ENCODE assay signal across 1 fruit fly cellular context in genomic region chr3R:29699220-29699619, dm6.
TF ChIP-seq lines count a peak whose summit lies in the region.

No protein-coding gene starts in this region.

TF ChIP-seq in whole organism, embryonic, 481 proteins besides CTCF, POLR2A, EP300 and RAD21 (continued from another document and continues in another):
- no peak for TF ChIP-seq shn (GFP tag; optimal IDR thresholded peaks at IDR 0.05; lab: Kevin White, UChicago)
- TF ChIP-seq dpn (GFP tag; optimal IDR thresholded peaks at IDR 0.05; lab: Kevin White, UChicago) = peak in 1 of 2 experiments; percentile 28
- peak; percentile 41; the same call in 1 of the 3 replicates for TF ChIP-seq CG11093 (GFP tag; IDR thresholded peaks at IDR 0.05; lab: Robert Waterston, UW)
- no peak for TF ChIP-seq CG11723 (GFP tag; optimal IDR thresholded peaks at IDR 0.05; lab: Kevin White, UChicago)
- TF ChIP-seq Dbx (GFP tag; IDR thresholded peaks at IDR 0.05; lab: Robert Waterston, UW) = no peak
- TF ChIP-seq CG8765 (GFP tag; IDR thresholded peaks at IDR 0.05; lab: Robert Waterston, UW) = peak; percentile 35; the same call in 1 of the 2 replicates
- TF ChIP-seq wor (GFP tag; IDR thresholded peaks at IDR 0.05; lab: Robert Waterston, UW) = 0 out of 2 replicates have a peak, but pooled peaks have one; percentile 20
- TF ChIP-seq mam (GFP tag; optimal IDR thresholded peaks at IDR 0.05; lab: Kevin White, UChicago) = no peak
- peak; percentile 69 for TF ChIP-seq nmo (GFP tag; optimal IDR thresholded peaks at IDR 0.05; lab: Kevin White, UChicago)
- peak; percentile 51 for TF ChIP-seq peb (GFP tag; IDR thresholded peaks at IDR 0.05; lab: Robert Waterston, UW)
- no peak for TF ChIP-seq sqz (GFP tag; optimal IDR thresholded peaks at IDR 0.05; lab: Kevin White, UChicago)
- TF ChIP-seq CG7839 (tag; optimal IDR thresholded peaks at IDR 0.05; lab: Kevin White, UChicago) = no peak
- TF ChIP-seq CG2889 (GFP tag; IDR thresholded peaks at IDR 0.05; lab: Robert Waterston, UW) = no peak
- no peak for TF ChIP-seq CG43689 (GFP tag; IDR thresholded peaks at IDR 0.05; lab: Robert Waterston, UW)
- no peak for TF ChIP-seq sug (tag; optimal IDR thresholded peaks at IDR 0.05; lab: Kevin White, UChicago)
- TF ChIP-seq Ravus (GFP tag; IDR thresholded peaks at IDR 0.05; lab: Robert Waterston, UW) = no peak
- no peak for TF ChIP-seq Ets97D (GFP tag; optimal IDR thresholded peaks at IDR 0.05; lab: Kevin White, UChicago)
- no peak for TF ChIP-seq CG17612 (GFP tag; IDR thresholded peaks at IDR 0.05; lab: Robert Waterston, UW)
- TF ChIP-seq Hmr (GFP tag; optimal IDR thresholded peaks at IDR 0.05; lab: Kevin White, UChicago) = no peak
- TF ChIP-seq en (GFP tag; optimal IDR thresholded peaks at IDR 0.05; lab: Kevin White, UChicago) = no peak
- peak; percentile 84 for TF ChIP-seq Xrp1 (GFP tag; IDR thresholded peaks at IDR 0.05; lab: Robert Waterston, UW)
- TF ChIP-seq HLH4C (GFP tag; IDR thresholded peaks at IDR 0.05; lab: Robert Waterston, UW; ENCODE audit: partially characterized antibody) = no peak
- peak; percentile 18 for TF ChIP-seq CG13424 (tag; optimal IDR thresholded peaks at IDR 0.05; lab: Kevin White, UChicago)
- no peak for TF ChIP-seq CG18619 (GFP tag; optimal IDR thresholded peaks at IDR 0.05; lab: Kevin White, UChicago)
- no peak for TF ChIP-seq stwl (tag; optimal IDR thresholded peaks at IDR 0.05; lab: Kevin White, UChicago)
- TF ChIP-seq CG10543 (GFP tag; optimal IDR thresholded peaks at IDR 0.05; lab: Kevin White, UChicago) = no peak
- TF ChIP-seq knrl (GFP tag; IDR thresholded peaks at IDR 0.05; lab: Robert Waterston, UW; ENCODE audit: partially characterized antibody) = no peak
- peak in 1 of 2 experiments; percentile 50 for TF ChIP-seq bsh (GFP tag; optimal IDR thresholded peaks at IDR 0.05; lab: Kevin White, UChicago)
- peak; percentile 68; the same call in 2 of the 3 replicates for TF ChIP-seq dysf (GFP tag; IDR thresholded peaks at IDR 0.05; lab: Robert Waterston, UW)
- no peak for TF ChIP-seq ab (GFP tag; optimal IDR thresholded peaks at IDR 0.05; lab: Kevin White, UChicago)
- no peak for TF ChIP-seq CG18476 (GFP tag; optimal IDR thresholded peaks at IDR 0.05; lab: Kevin White, UChicago)
- TF ChIP-seq fd64A (GFP tag; optimal IDR thresholded peaks at IDR 0.05; lab: Kevin White, UChicago) = no peak
- peak; percentile 39; the same call in 1 of the 2 replicates for TF ChIP-seq ranshi (GFP tag; IDR thresholded peaks at IDR 0.05; lab: Robert Waterston, UW)
- TF ChIP-seq CG34224 (GFP tag; IDR thresholded peaks at IDR 0.05; lab: Robert Waterston, UW; ENCODE audit: partially characterized antibody) = no peak
- TF ChIP-seq CG12155 (GFP tag; optimal IDR thresholded peaks at IDR 0.05; lab: Kevin White, UChicago) = no peak
- TF ChIP-seq trh (GFP tag; optimal IDR thresholded peaks at IDR 0.05; lab: Kevin White, UChicago) = no peak
- TF ChIP-seq CG8478 (optimal IDR thresholded peaks at IDR 0.05; lab: Kevin White, UChicago) = no peak
- no peak for TF ChIP-seq CG33213 (GFP tag; optimal IDR thresholded peaks at IDR 0.05; lab: Kevin White, UChicago)
- TF ChIP-seq usp (GFP tag; optimal IDR thresholded peaks at IDR 0.05; lab: Kevin White, UChicago) = no peak
- TF ChIP-seq Ptx1 (GFP tag; IDR thresholded peaks at IDR 0.05; lab: Robert Waterston, UW) = peak; percentile 72
- TF ChIP-seq CG10431 (GFP tag; optimal IDR thresholded peaks at IDR 0.05; lab: Kevin White, UChicago) = no peak
- TF ChIP-seq Dip2 (GFP tag; IDR thresholded peaks at IDR 0.05; lab: Robert Waterston, UW) = no peak
- no peak for TF ChIP-seq grn (GFP tag; optimal IDR thresholded peaks at IDR 0.05; lab: Kevin White, UChicago)
- TF ChIP-seq CG14710 (tag; optimal IDR thresholded peaks at IDR 0.05; lab: Kevin White, UChicago) = no peak
- peak; percentile 86 for TF ChIP-seq vvl (GFP tag; IDR thresholded peaks at IDR 0.05; lab: Robert Waterston, UW)
- peak; percentile 26; the same call in 1 of the 3 replicates for TF ChIP-seq so (GFP tag; IDR thresholded peaks at IDR 0.05; lab: Robert Waterston, UW)
- TF ChIP-seq h (optimal IDR thresholded peaks at IDR 0.05; lab: Kevin White, UChicago) = no peak
- no peak for TF ChIP-seq CG11456 (GFP tag; IDR thresholded peaks at IDR 0.05; lab: Robert Waterston, UW)
- TF ChIP-seq CG18262 (tag; optimal IDR thresholded peaks at IDR 0.05; lab: Kevin White, UChicago) = peak; percentile 74
- TF ChIP-seq Lhr (GFP tag; optimal IDR thresholded peaks at IDR 0.05; lab: Kevin White, UChicago) = no peak
- peak; percentile 10 for TF ChIP-seq eyg (GFP tag; optimal IDR thresholded peaks at IDR 0.05; lab: Kevin White, UChicago)
- TF ChIP-seq Sin3A (optimal IDR thresholded peaks at IDR 0.05; lab: Kevin White, UChicago) = no peak
- peak; percentile 65; the same call in 1 of the 2 replicates for TF ChIP-seq dan (GFP tag; IDR thresholded peaks at IDR 0.05; lab: Robert Waterston, UW)
- no peak for TF ChIP-seq Hsf (GFP tag; optimal IDR thresholded peaks at IDR 0.05; lab: Kevin White, UChicago)
- no peak for TF ChIP-seq pita (GFP tag; optimal IDR thresholded peaks at IDR 0.05; lab: Kevin White, UChicago)
- peak; percentile 46 for TF ChIP-seq gsb-n (tag; optimal IDR thresholded peaks at IDR 0.05; lab: Kevin White, UChicago)
- TF ChIP-seq Fer1 (GFP tag; optimal IDR thresholded peaks at IDR 0.05; lab: Kevin White, UChicago) = no peak
- no peak for TF ChIP-seq CG8944 (GFP tag; optimal IDR thresholded peaks at IDR 0.05; lab: Kevin White, UChicago)
- no peak for TF ChIP-seq CG10321 (GFP tag; IDR thresholded peaks at IDR 0.05; lab: Robert Waterston, UW)
- TF ChIP-seq lab (GFP tag; optimal IDR thresholded peaks at IDR 0.05; lab: Kevin White, UChicago) = no peak
- no peak for TF ChIP-seq CG14050 (GFP tag; IDR thresholded peaks at IDR 0.05; lab: Robert Waterston, UW)
- peak; percentile 59 for TF ChIP-seq CG17829 (tag; optimal IDR thresholded peaks at IDR 0.05; lab: Kevin White, UChicago)
- no peak for TF ChIP-seq twi (tag; optimal IDR thresholded peaks at IDR 0.05; lab: Kevin White, UChicago)
- TF ChIP-seq sim (GFP tag; IDR thresholded peaks at IDR 0.05; lab: Robert Waterston, UW) = peak; percentile 58; the same call in 1 of the 2 replicates
- TF ChIP-seq Abd-B (GFP tag; optimal IDR thresholded peaks at IDR 0.05; lab: Kevin White, UChicago) = no peak
- no peak for TF ChIP-seq cato (GFP tag; optimal IDR thresholded peaks at IDR 0.05; lab: Kevin White, UChicago; ENCODE audit: borderline replicate concordance)
- no peak for TF ChIP-seq lilli (GFP tag; optimal IDR thresholded peaks at IDR 0.05; lab: Kevin White, UChicago)
- TF ChIP-seq Gsc (GFP tag; IDR thresholded peaks at IDR 0.05; lab: Robert Waterston, UW) = peak; percentile 27; the same call in 1 of the 2 replicates
- TF ChIP-seq Max (GFP tag; optimal IDR thresholded peaks at IDR 0.05; lab: Kevin White, UChicago) = no peak
- TF ChIP-seq CG17912 (GFP tag; optimal IDR thresholded peaks at IDR 0.05; lab: Kevin White, UChicago) = no peak
- no peak for TF ChIP-seq TFAM (GFP tag; optimal IDR thresholded peaks at IDR 0.05; lab: Kevin White, UChicago)
- TF ChIP-seq bigmax (GFP tag; optimal IDR thresholded peaks at IDR 0.05; lab: Kevin White, UChicago) = no peak
- no peak for TF ChIP-seq CG8290 (GFP tag; optimal IDR thresholded peaks at IDR 0.05; lab: Kevin White, UChicago)
- no peak for TF ChIP-seq CG8290 (tag; optimal IDR thresholded peaks at IDR 0.05; lab: Kevin White, UChicago)
- no peak for TF ChIP-seq CG4820 (GFP tag; optimal IDR thresholded peaks at IDR 0.05; lab: Kevin White, UChicago)
- TF ChIP-seq sisA (GFP tag; IDR thresholded peaks at IDR 0.05; lab: Robert Waterston, UW) = 0 out of 2 replicates have a peak, but pooled peaks have one; percentile 8
- TF ChIP-seq Hr39 (optimal IDR thresholded peaks at IDR 0.05; lab: Kevin White, UChicago) = no peak
- TF ChIP-seq salm (tag; optimal IDR thresholded peaks at IDR 0.05; lab: Kevin White, UChicago) = peak; percentile 3
- TF ChIP-seq CG12942 (GFP tag; optimal IDR thresholded peaks at IDR 0.05; lab: Kevin White, UChicago) = no peak
- TF ChIP-seq Adf1 (GFP tag; IDR thresholded peaks at IDR 0.05; lab: Robert Waterston, UW) = no peak
- TF ChIP-seq gfzf (GFP tag; optimal IDR thresholded peaks at IDR 0.05; lab: Kevin White, UChicago) = no peak
- TF ChIP-seq insv (GFP tag; optimal IDR thresholded peaks at IDR 0.05; lab: Kevin White, UChicago) = no peak
- no peak for TF ChIP-seq Taf1 (GFP tag; IDR thresholded peaks at IDR 0.05; lab: Robert Waterston, UW)
- no peak for TF ChIP-seq tll (GFP tag; optimal IDR thresholded peaks at IDR 0.05; lab: Kevin White, UChicago)
- TF ChIP-seq CG10462 (GFP tag; optimal IDR thresholded peaks at IDR 0.05; lab: Kevin White, UChicago) = no peak
- TF ChIP-seq Side (GFP tag; optimal IDR thresholded peaks at IDR 0.05; lab: Kevin White, UChicago) = peak; percentile 11
- no peak for TF ChIP-seq Dp (GFP tag; optimal IDR thresholded peaks at IDR 0.05; lab: Kevin White, UChicago)
- no peak for TF ChIP-seq gro (GFP tag; optimal IDR thresholded peaks at IDR 0.05; lab: Kevin White, UChicago)
- TF ChIP-seq toy (GFP tag; IDR thresholded peaks at IDR 0.05; lab: Robert Waterston, UW) = no peak
- TF ChIP-seq CG2199 (GFP tag; IDR thresholded peaks at IDR 0.05; lab: Robert Waterston, UW) = no peak
- TF ChIP-seq lbe (GFP tag; optimal IDR thresholded peaks at IDR 0.05; lab: Kevin White, UChicago) = no peak
- no peak for TF ChIP-seq CG14860 (GFP tag; IDR thresholded peaks at IDR 0.05; lab: Robert Waterston, UW; ENCODE audit: partially characterized antibody)
- peak; percentile 38 for TF ChIP-seq CG30403 (GFP tag; optimal IDR thresholded peaks at IDR 0.05; lab: Kevin White, UChicago)
- no peak for TF ChIP-seq Oaz (GFP tag; IDR thresholded peaks at IDR 0.05; lab: Robert Waterston, UW)
- TF ChIP-seq zfh1 (GFP tag; IDR thresholded peaks at IDR 0.05; lab: Robert Waterston, UW) = peak; percentile 72
- no peak for TF ChIP-seq CG12236 (GFP tag; optimal IDR thresholded peaks at IDR 0.05; lab: Kevin White, UChicago)
- TF ChIP-seq pum (GFP tag; optimal IDR thresholded peaks at IDR 0.05; lab: Kevin White, UChicago) = peak; percentile 60
- no peak for TF ChIP-seq CG17568 (GFP tag; optimal IDR thresholded peaks at IDR 0.05; lab: Kevin White, UChicago)
- TF ChIP-seq CG15601 (tag; optimal IDR thresholded peaks at IDR 0.05; lab: Kevin White, UChicago) = no peak
- peak; percentile 47; the same call in 2 of the 3 replicates for TF ChIP-seq croc (GFP tag; conservative IDR thresholded peaks at IDR 0.05; lab: Robert Waterston, UW)
- no peak for TF ChIP-seq slou (GFP tag; optimal IDR thresholded peaks at IDR 0.05; lab: Kevin White, UChicago)
- no peak for TF ChIP-seq CG17385 (GFP tag; optimal IDR thresholded peaks at IDR 0.05; lab: Kevin White, UChicago)
- peak; percentile 73 for TF ChIP-seq gem (tag; optimal IDR thresholded peaks at IDR 0.05; lab: Kevin White, UChicago)
- TF ChIP-seq kah (GFP tag; optimal IDR thresholded peaks at IDR 0.05; lab: Kevin White, UChicago) = no peak
- TF ChIP-seq CG6683 (GFP tag; optimal IDR thresholded peaks at IDR 0.05; lab: Kevin White, UChicago) = no peak
- no peak for TF ChIP-seq CG4404 (GFP tag; IDR thresholded peaks at IDR 0.05; lab: Robert Waterston, UW)
- no peak for TF ChIP-seq fd3F (GFP tag; optimal IDR thresholded peaks at IDR 0.05; lab: Kevin White, UChicago)
- no peak for TF ChIP-seq pho (GFP tag; optimal IDR thresholded peaks at IDR 0.05; lab: Kevin White, UChicago)
- no peak for TF ChIP-seq ftz-f1 (GFP tag; optimal IDR thresholded peaks at IDR 0.05; lab: Kevin White, UChicago)
- TF ChIP-seq CG32532 (GFP tag; IDR thresholded peaks at IDR 0.05; lab: Robert Waterston, UW) = no peak
- TF ChIP-seq bcd (GFP tag; optimal IDR thresholded peaks at IDR 0.05; lab: Kevin White, UChicago) = no peak
- no peak for TF ChIP-seq fu2 (GFP tag; optimal IDR thresholded peaks at IDR 0.05; lab: Kevin White, UChicago)
- no peak for TF ChIP-seq Hey (tag; optimal IDR thresholded peaks at IDR 0.05; lab: Kevin White, UChicago)
- TF ChIP-seq CG7963 (GFP tag; IDR thresholded peaks at IDR 0.05; lab: Robert Waterston, UW; ENCODE audit: partially characterized antibody) = no peak
- no peak for TF ChIP-seq CG17359 (tag; optimal IDR thresholded peaks at IDR 0.05; lab: Kevin White, UChicago)
- TF ChIP-seq BEAF-32 (GFP tag; optimal IDR thresholded peaks at IDR 0.05; lab: Kevin White, UChicago) = no peak
- TF ChIP-seq D19B (GFP tag; optimal IDR thresholded peaks at IDR 0.05; lab: Kevin White, UChicago) = no peak
- no peak for TF ChIP-seq CG15073 (GFP tag; optimal IDR thresholded peaks at IDR 0.05; lab: Kevin White, UChicago)
- TF ChIP-seq CrebB (tag; optimal IDR thresholded peaks at IDR 0.05; lab: Kevin White, UChicago) = no peak
- no peak for TF ChIP-seq Bteb2 (GFP tag; optimal IDR thresholded peaks at IDR 0.05; lab: Kevin White, UChicago)
- no peak for TF ChIP-seq br (optimal IDR thresholded peaks at IDR 0.05; lab: Kevin White, UChicago)
- no peak for TF ChIP-seq Hr3 (GFP tag; optimal IDR thresholded peaks at IDR 0.05; lab: Kevin White, UChicago)
- TF ChIP-seq HLHmδ (GFP tag; optimal IDR thresholded peaks at IDR 0.05; lab: Kevin White, UChicago) = no peak
- peak; percentile 83 for TF ChIP-seq sens (GFP tag; lab: Kevin White, UChicago)
- no peak for TF ChIP-seq chn (GFP tag; optimal IDR thresholded peaks at IDR 0.05; lab: Kevin White, UChicago)
- no peak for TF ChIP-seq CG10209 (GFP tag; optimal IDR thresholded peaks at IDR 0.05; lab: Kevin White, UChicago)
- peak; percentile 65; the same call in 1 of the 3 replicates for TF ChIP-seq H15 (GFP tag; IDR thresholded peaks at IDR 0.05; lab: Robert Waterston, UW)
- peak; percentile 1 for TF ChIP-seq D19A (tag; optimal IDR thresholded peaks at IDR 0.05; lab: Kevin White, UChicago)
- TF ChIP-seq Ada2b (GFP tag; IDR thresholded peaks at IDR 0.05; lab: Robert Waterston, UW) = no peak
- TF ChIP-seq CG1233 (GFP tag; optimal IDR thresholded peaks at IDR 0.05; lab: Kevin White, UChicago) = no peak
- TF ChIP-seq CG10147 (GFP tag; optimal IDR thresholded peaks at IDR 0.05; lab: Kevin White, UChicago) = no peak
- TF ChIP-seq unpg (GFP tag; optimal IDR thresholded peaks at IDR 0.05; lab: Kevin White, UChicago) = peak; percentile 67
- TF ChIP-seq Opbp (GFP tag; IDR thresholded peaks at IDR 0.05; lab: Robert Waterston, UW; ENCODE audit: partially characterized antibody) = no peak
- TF ChIP-seq CG4854 (GFP tag; optimal IDR thresholded peaks at IDR 0.05; lab: Kevin White, UChicago) = no peak
- no peak for TF ChIP-seq CG18011 (GFP tag; optimal IDR thresholded peaks at IDR 0.05; lab: Kevin White, UChicago)
- peak; percentile 78 for TF ChIP-seq Med (GFP tag; lab: Kevin White, UChicago)
- TF ChIP-seq Atf3 (GFP tag; optimal IDR thresholded peaks at IDR 0.05; lab: Kevin White, UChicago) = no peak
